Worm (Caenorhabditis elegans) whole organism, L2 larva: ENCODE measurements around the gene srbc-23.

Experiments
- C34F6.9 ChIP-seq: fragments of 150-350 bp; optimal IDR thresholded peaks from 2 replicates; lab custom pipeline; 2014; ENCODE audit warnings: missing biosample characterization, missing genetic modification characterization
- F13H6.1 ChIP-seq: sonication (generic microtip); optimal IDR thresholded peaks from 2 replicates; lab custom pipeline; 2016; ENCODE audit warnings: missing genetic modification characterization, missing compliant biosample characterization
- R02D3.7 ChIP-seq: fragments of 150-350 bp; optimal IDR thresholded peaks from 2 replicates; lab custom pipeline; 2014; ENCODE audit warnings: missing biosample characterization, missing genetic modification characterization
- Y55F3AM.14 ChIP-seq: fragments of 200-800 bp; sonication (Bioruptor generic); optimal IDR thresholded peaks from 2 replicates; lab custom pipeline; 2018; ENCODE audit warnings: mild to moderate bottlenecking, missing genetic modification characterization, missing compliant biosample characterization
- ZK546.5 ChIP-seq: sonication (generic microtip); optimal IDR thresholded peaks from 2 replicates; lab custom pipeline; 2017; ENCODE audit warnings: missing biosample characterization, missing genetic modification characterization
- aly-2 ChIP-seq: fragments of 150-350 bp; optimal IDR thresholded peaks from 2 replicates; lab custom pipeline; 2014; ENCODE audit warnings: missing biosample characterization, missing genetic modification characterization
- ama-1 ChIP-seq: fragments of 150-350 bp; optimal IDR thresholded peaks from 2 replicates; lab custom pipeline; 2018; ENCODE audit warnings: inconsistent platforms
- ceh-16 ChIP-seq: fragments of 150-350 bp; optimal IDR thresholded peaks from 2 replicates; lab custom pipeline; 2014; ENCODE audit warnings: missing biosample characterization, missing genetic modification characterization
- crh-2 ChIP-seq: sonication (generic microtip); optimal IDR thresholded peaks from 2 replicates; lab custom pipeline; 2017; ENCODE audit warnings: missing biosample characterization, missing genetic modification characterization
- dmd-4 ChIP-seq: sonication (generic microtip); optimal IDR thresholded peaks from 2 replicates; lab custom pipeline; 2017; ENCODE audit warnings: missing biosample characterization, missing genetic modification characterization
- elt-1 ChIP-seq: fragments of 150-350 bp; optimal IDR thresholded peaks from 2 replicates; lab custom pipeline; 2014; ENCODE audit warnings: missing biosample characterization, missing genetic modification characterization
- fos-1 ChIP-seq: fragments of 150-350 bp; optimal IDR thresholded peaks from 2 replicates; lab custom pipeline; 2014; ENCODE audit warnings: missing biosample characterization, missing genetic modification characterization
- gmeb-1 ChIP-seq: fragments of 150-350 bp; optimal IDR thresholded peaks from 2 replicates; lab custom pipeline; 2014; ENCODE audit warnings: missing biosample characterization, missing genetic modification characterization
- lin-11 ChIP-seq: fragments of 150-350 bp; sonication (generic microtip); optimal IDR thresholded peaks from 2 replicates; lab custom pipeline; 2014; ENCODE audit warnings: missing biosample characterization, missing genetic modification characterization, inconsistent platforms, mixed read lengths
- lin-13 ChIP-seq: fragments of 150-350 bp; optimal IDR thresholded peaks from 2 replicates; lab custom pipeline; 2014; ENCODE audit warnings: missing biosample characterization, missing genetic modification reagents, missing genetic modification characterization
- lin-39 ChIP-seq: fragments of 150-350 bp; optimal IDR thresholded peaks from 2 replicates; lab custom pipeline; 2014; ENCODE audit warnings: missing biosample characterization, missing genetic modification reagents, missing genetic modification characterization
- mbf-1 ChIP-seq: sonication (generic microtip); optimal IDR thresholded peaks from 2 replicates; lab custom pipeline; 2017; ENCODE audit warnings: missing biosample characterization, missing genetic modification characterization
- mdl-1 ChIP-seq, 2 experiments: fragments of 150-350 bp in 1 of 2; sonication (generic microtip) in 1 of 2; optimal IDR thresholded peaks; 2 replicates each; lab custom pipeline; 2017; ENCODE audit warnings: missing biosample characterization in 2 of 2, missing genetic modification characterization in 2 of 2
- nhr-11 ChIP-seq: fragments of 150-350 bp; optimal IDR thresholded peaks from 2 replicates; lab custom pipeline; 2014; ENCODE audit warnings: missing biosample characterization, missing genetic modification characterization
- nhr-12 ChIP-seq: fragments of 150-350 bp; optimal IDR thresholded peaks from 2 replicates; lab custom pipeline; 2014; ENCODE audit warnings: missing biosample characterization, missing genetic modification characterization
- nhr-21 ChIP-seq: fragments of 150-350 bp; optimal IDR thresholded peaks from 2 replicates; lab custom pipeline; 2014; ENCODE audit warnings: missing biosample characterization, missing genetic modification characterization
- nhr-25 ChIP-seq: fragments of 150-350 bp; sonication (generic microtip); optimal IDR thresholded peaks from 3 replicates; lab custom pipeline; 2014; ENCODE audit warnings: missing biosample characterization, missing genetic modification characterization
- nhr-77 ChIP-seq: fragments of 150-350 bp; optimal IDR thresholded peaks from 2 replicates; lab custom pipeline; 2014; ENCODE audit warnings: missing biosample characterization, missing genetic modification characterization
- peb-1 ChIP-seq: fragments of 150-350 bp; optimal IDR thresholded peaks from 2 replicates; lab custom pipeline; 2014; ENCODE audit warnings: missing biosample characterization, missing genetic modification characterization
- sem-4 ChIP-seq: fragments of 150-350 bp; optimal IDR thresholded peaks from 2 replicates; lab custom pipeline; 2014; ENCODE audit warnings: missing biosample characterization, missing genetic modification reagents, missing genetic modification characterization
- skn-1 ChIP-seq: sonication (generic microtip); optimal IDR thresholded peaks from 2 replicates; lab custom pipeline; 2017; ENCODE audit warnings: missing biosample characterization, missing genetic modification characterization
- sma-9 ChIP-seq, 2 experiments: fragments of 150-350 bp in 1 of 2; sonication (generic microtip) in 1 of 2; optimal IDR thresholded peaks; 2 replicates each; lab custom pipeline; 2014 to 2016; ENCODE audit warnings: missing genetic modification characterization in 2 of 2, mild to moderate bottlenecking in 1 of 2, missing biosample characterization in 1 of 2, missing compliant biosample characterization in 1 of 2, missing genetic modification reagents in 1 of 2, moderate library complexity in 1 of 2
- unc-55 ChIP-seq: fragments of 150-350 bp; sonication (generic microtip); optimal IDR thresholded peaks from 3 replicates; lab custom pipeline; 2014; ENCODE audit warnings: missing biosample characterization, missing genetic modification reagents, missing genetic modification characterization
- unc-62 ChIP-seq: fragments of 150-350 bp; optimal IDR thresholded peaks from 2 replicates; lab custom pipeline; 2014; ENCODE audit warnings: missing biosample characterization, missing genetic modification reagents, missing genetic modification characterization
- zag-1 ChIP-seq: fragments of 150-350 bp; optimal IDR thresholded peaks from 2 replicates; lab custom pipeline; 2014; ENCODE audit warnings: missing biosample characterization, missing genetic modification characterization
- ztf-1 ChIP-seq: fragments of 200-800 bp; sonication (Bioruptor generic); conservative IDR thresholded peaks from 2 replicates; pipeline ENCODE4 v1.3.6; 2022; ENCODE audit warnings: missing genetic modification characterization, missing compliant biosample characterization
- ztf-11 ChIP-seq: sonication (generic microtip); optimal IDR thresholded peaks from 2 replicates; lab custom pipeline; 2017; ENCODE audit warnings: missing biosample characterization, missing genetic modification characterization
- ztf-4 ChIP-seq: fragments of 150-350 bp; optimal IDR thresholded peaks from 2 replicates; lab custom pipeline; 2014; ENCODE audit warnings: missing biosample characterization, missing genetic modification characterization

The srbc-23 gene

ce11 chrV:2183162-2183561, 29.8 kb downstream of the srbc-23 start, which contains the start of gene cyp-33C2:
TSS of gene cyp-33C2 (plus strand) at chrV:2183488.
- TF ChIP-seq skn-1 (tag; lab: Kevin White, UChicago) (no peak), gmeb-1 (no peak), ztf-1 (GFP tag; lab: Robert Waterston, UW) (no peak), ztf-4 (tag; lab: Kevin White, UChicago) (no peak), aly-2 (tag; lab: Kevin White, UChicago) (no peak), C34F6.9 (tag; lab: Kevin White, UChicago) (no peak), R02D3.7 (tag; lab: Kevin White, UChicago) (no peak)

- TF ChIP-seq R02D3.7 (tag; lab: Kevin White, UChicago), result no peak
- TF ChIP-seq ztf-4 (tag; lab: Kevin White, UChicago), result no peak
- TF ChIP-seq dmd-4 (tag; lab: Kevin White, UChicago), result no peak
- no peak for TF ChIP-seq mdl-1 (tag; optimal IDR thresholded peaks at IDR 0.05; lab: Kevin White, UChicago)
- no peak for TF ChIP-seq ceh-16 (tag; lab: Kevin White, UChicago)
- TF ChIP-seq sem-4, result no peak
- no peak for TF ChIP-seq fos-1
- TF ChIP-seq nhr-12 (tag; lab: Kevin White, UChicago), result no peak
- TF ChIP-seq nhr-77 (tag; lab: Kevin White, UChicago), result no peak
- TF ChIP-seq zag-1 (tag; lab: Kevin White, UChicago), result no peak
Observed at ce11 chrV:2185486-2185885, 32.1 kb downstream of the srbc-23 start.

ce11 chrV:2187864-2188345, 34.5 kb downstream of the srbc-23 start, which contains the start of gene Y5H2B.3:
TSS of gene Y5H2B.3 (plus strand) at chrV:2188295.
- no peak for TF ChIP-seq ceh-16 (tag; lab: Kevin White, UChicago)
- TF ChIP-seq peb-1 (tag; lab: Kevin White, UChicago), result no peak
- no peak for TF ChIP-seq mdl-1 (tag; optimal IDR thresholded peaks at IDR 0.05; lab: Kevin White, UChicago)
- no peak for TF ChIP-seq lin-13 (GFP tag; lab: Kevin White, UChicago)
- no peak for TF ChIP-seq ama-1 (lab: Kevin White, UChicago)
- no peak for TF ChIP-seq nhr-25 (tag; lab: Kevin White, UChicago)
- no peak for TF ChIP-seq C34F6.9 (tag; lab: Kevin White, UChicago)
- no peak for TF ChIP-seq nhr-11 (tag; lab: Kevin White, UChicago)

ce11 chrV:2190383-2190782, 37.0 kb downstream of the srbc-23 start:
- TF ChIP-seq ztf-1 (GFP tag; lab: Robert Waterston, UW), result no peak
- TF ChIP-seq C34F6.9 (tag; lab: Kevin White, UChicago), result no peak
- no peak for TF ChIP-seq lin-39 (tag; lab: Kevin White, UChicago)
- TF ChIP-seq lin-13 (GFP tag; lab: Kevin White, UChicago), result no peak
- TF ChIP-seq nhr-25 (tag; lab: Kevin White, UChicago), result no peak
- TF ChIP-seq unc-55 (GFP tag; lab: Kevin White, UChicago), result no peak
- TF ChIP-seq mbf-1 (tag; lab: Kevin White, UChicago), result no peak
- no peak for TF ChIP-seq ZK546.5 (tag; lab: Kevin White, UChicago)
- no peak for TF ChIP-seq zag-1 (tag; lab: Kevin White, UChicago)
- no peak for TF ChIP-seq peb-1 (tag; lab: Kevin White, UChicago)
- TF ChIP-seq Y55F3AM.14 (GFP tag; lab: Kevin White, UChicago), result no peak
- TF ChIP-seq mdl-1 (tag; optimal IDR thresholded peaks at IDR 0.05; lab: Kevin White, UChicago), result no peak
- no peak for TF ChIP-seq unc-62 (GFP tag; lab: Kevin White, UChicago)
- no peak for TF ChIP-seq ama-1 (lab: Kevin White, UChicago)
- TF ChIP-seq elt-1 (tag; lab: Kevin White, UChicago), result no peak
- no peak for TF ChIP-seq skn-1 (tag; lab: Kevin White, UChicago)
- no peak for TF ChIP-seq nhr-11 (tag; lab: Kevin White, UChicago)
- no peak for TF ChIP-seq nhr-21 (tag; lab: Kevin White, UChicago)
- TF ChIP-seq, all 48 proteins: peak for 0

- TF ChIP-seq nhr-77 (tag; lab: Kevin White, UChicago) (no peak), zag-1 (tag; lab: Kevin White, UChicago) (no peak), ztf-11 (tag; lab: Kevin White, UChicago) (no peak), ceh-16 (tag; lab: Kevin White, UChicago) (no peak), lin-11 (tag; lab: Kevin White, UChicago) (no peak)
Observed at ce11 chrV:2191122-2191521, 37.7 kb downstream of the srbc-23 start, which contains the start of gene srbc-42. TSS of gene srbc-42 (minus strand) at chrV:2191222.

- TF ChIP-seq ZK546.5 (tag; lab: Kevin White, UChicago) (no peak), nhr-25 (tag; lab: Kevin White, UChicago) (no peak), gmeb-1 (peak; percentile 43), sma-9 (GFP tag; optimal IDR thresholded peaks at IDR 0.05; lab: Kevin White, UChicago) (peak; percentile 32), sma-9 (tag; optimal IDR thresholded peaks at IDR 0.05; lab: Kevin White, UChicago) (no peak), fos-1 (peak; percentile 15), crh-2 (tag; lab: Kevin White, UChicago) (peak; percentile 13), F13H6.1 (tag; lab: Kevin White, UChicago) (no peak)
Observed at ce11 chrV:2192117-2192516, 38.7 kb downstream of the srbc-23 start, which contains the start of gene nhr-13. TSS of gene nhr-13 (plus strand) at chrV:2192485.
